Fruit fly (Drosophila melanogaster) whole organism, prepupa: ENCODE results near the gene CG33095.
A peak's percentile ranks its signal among the peaks of the same experiment; 100 is the strongest.

ENCODE experiments used
- Blimp-1 ChIP-seq: fragments of 200-800 bp; sonication (Bioruptor generic); optimal IDR thresholded peaks from 3 replicates; lab custom pipeline; 2017; ENCODE audit warnings: missing biosample characterization, missing genetic modification characterization, mild to moderate bottlenecking, moderate library complexity, missing genetic modification reagents
- CG10669 ChIP-seq: fragments of 200-800 bp; sonication (Bioruptor generic); optimal IDR thresholded peaks from 3 replicates; lab custom pipeline; 2018; ENCODE audit warnings: missing biosample characterization, mild to moderate bottlenecking, missing genetic modification characterization, moderate library complexity
- CG11294 ChIP-seq: fragments of 200-800 bp; sonication (Bioruptor generic); IDR thresholded peaks from 2 replicates; pipeline ENCODE4 v1.3.6; 2022; ENCODE audit warnings: missing biosample characterization, missing genetic modification characterization
- CG15336 ChIP-seq: fragments of 200-800 bp; sonication (Bioruptor generic); IDR thresholded peaks from 2 replicates; pipeline ENCODE4 v1.3.6; 2022; ENCODE audit warnings: missing biosample characterization, missing genetic modification characterization
- CG1621 ChIP-seq: fragments of 200-800 bp; sonication (Bioruptor generic); optimal IDR thresholded peaks from 3 replicates; lab custom pipeline; 2018; ENCODE audit warnings: missing biosample characterization, mild to moderate bottlenecking, missing genetic modification characterization
- CG16779 ChIP-seq: fragments of 200-800 bp; sonication (Bioruptor generic); optimal IDR thresholded peaks from 3 replicates; lab custom pipeline; 2017; ENCODE audit warnings: missing biosample characterization, mild to moderate bottlenecking, missing genetic modification characterization
- CG3032 ChIP-seq: fragments of 200-800 bp; optimal IDR thresholded peaks from 2 replicates; lab custom pipeline; 2019; ENCODE audit warnings: missing biosample characterization, mild to moderate bottlenecking, missing genetic modification characterization, moderate library complexity
- CG31627 ChIP-seq: fragments of 200-800 bp; sonication (Bioruptor generic); optimal IDR thresholded peaks from 3 replicates; lab custom pipeline; 2016; ENCODE audit warnings: missing biosample characterization, missing genetic modification characterization
- CG32006 ChIP-seq: fragments of 200-800 bp; sonication (Bioruptor generic); optimal IDR thresholded peaks from 3 replicates; lab custom pipeline; 2017; ENCODE audit warnings: missing biosample characterization, mild to moderate bottlenecking, missing genetic modification characterization
- CG34406 ChIP-seq: fragments of 200-800 bp; sonication (Bioruptor generic); optimal IDR thresholded peaks from 3 replicates; lab custom pipeline; 2016; ENCODE audit warnings: missing biosample characterization, missing genetic modification characterization
- CG3919 ChIP-seq: fragments of 200-800 bp; sonication (Bioruptor generic); optimal IDR thresholded peaks from 3 replicates; lab custom pipeline; 2016; ENCODE audit warnings: missing biosample characterization, missing genetic modification characterization
- CG4318 ChIP-seq: fragments of 200-800 bp; sonication (Bioruptor generic); optimal IDR thresholded peaks from 3 replicates; lab custom pipeline; 2017; ENCODE audit warnings: missing biosample characterization, mild to moderate bottlenecking, missing genetic modification characterization
- CG6163 ChIP-seq: fragments of 200-800 bp; sonication (Bioruptor generic); IDR thresholded peaks from 3 replicates; pipeline ENCODE4 v1.3.6; 2022; ENCODE audit warnings: missing biosample characterization, missing genetic modification characterization
- CG6276 ChIP-seq: fragments of 200-800 bp; sonication (Bioruptor generic); optimal IDR thresholded peaks from 2 replicates; lab custom pipeline; 2017; ENCODE audit warnings: missing biosample characterization, mild to moderate bottlenecking, missing genetic modification characterization
- CG6808 ChIP-seq: fragments of 200-800 bp; sonication (Bioruptor generic); optimal IDR thresholded peaks from 3 replicates; lab custom pipeline; 2017; ENCODE audit warnings: missing biosample characterization, missing genetic modification characterization, mild to moderate bottlenecking, moderate library complexity, missing genetic modification reagents
- CG6854 ChIP-seq: fragments of 200-800 bp; sonication (Bioruptor generic); optimal IDR thresholded peaks from 2 replicates; lab custom pipeline; 2017; ENCODE audit warnings: missing biosample characterization, mild to moderate bottlenecking, missing genetic modification characterization
- CG8119 ChIP-seq: fragments of 200-800 bp; sonication (Bioruptor generic); IDR thresholded peaks from 3 replicates; pipeline ENCODE4 v1.3.6; 2022; ENCODE audit warnings: missing biosample characterization, missing genetic modification characterization
- CG8319 ChIP-seq: fragments of 200-800 bp; sonication (Bioruptor generic); optimal IDR thresholded peaks from 3 replicates; lab custom pipeline; 2016; ENCODE audit warnings: missing biosample characterization, missing genetic modification characterization
- Eip75B ChIP-seq: fragments of 200-800 bp; sonication (Bioruptor generic); optimal IDR thresholded peaks from 3 replicates; lab custom pipeline; 2016; ENCODE audit warnings: missing biosample characterization, missing genetic modification characterization
- Eip78C ChIP-seq: fragments of 200-800 bp; sonication (Bioruptor generic); peaks from one replicate; lab custom pipeline; 2016; ENCODE audit warnings: missing biosample characterization, missing genetic modification characterization
- Eip93F ChIP-seq: fragments of 200-800 bp; sonication (Bioruptor generic); optimal IDR thresholded peaks from 2 replicates; lab custom pipeline; 2016; ENCODE audit warnings: missing biosample characterization, mild to moderate bottlenecking, missing genetic modification characterization
- Ets21C ChIP-seq: fragments of 200-800 bp; sonication (Bioruptor generic); optimal IDR thresholded peaks from 3 replicates; lab custom pipeline; 2016; ENCODE audit warnings: missing biosample characterization, missing genetic modification characterization
- Ets96B ChIP-seq: fragments of 200-800 bp; optimal IDR thresholded peaks from 2 replicates; lab custom pipeline; 2019; ENCODE audit warnings: missing biosample characterization, mild to moderate bottlenecking, missing genetic modification characterization, moderate library complexity
- Gug ChIP-seq: fragments of 200-800 bp; sonication (Bioruptor generic); IDR thresholded peaks from 2 replicates; pipeline ENCODE4 v1.3.6; 2022; ENCODE audit warnings: missing biosample characterization, missing genetic modification characterization
- Hr38 ChIP-seq: sonication (Bioruptor generic); optimal IDR thresholded peaks from 2 replicates; lab custom pipeline; 2016; ENCODE audit warnings: missing biosample characterization, missing genetic modification characterization
- Hr39 ChIP-seq: fragments of 200-800 bp; sonication (Bioruptor generic); optimal IDR thresholded peaks from 2 replicates; lab custom pipeline; 2016; ENCODE audit warnings: missing biosample characterization, missing genetic modification characterization
- Hr4 ChIP-seq: fragments of 200-800 bp; sonication (Bioruptor generic); optimal IDR thresholded peaks from 3 replicates; lab custom pipeline; 2016; ENCODE audit warnings: missing biosample characterization, missing genetic modification characterization
- Met ChIP-seq: fragments of 200-800 bp; sonication (Bioruptor generic); optimal IDR thresholded peaks from 3 replicates; lab custom pipeline; 2016; ENCODE audit warnings: missing biosample characterization, missing genetic modification characterization
- OdsH ChIP-seq: fragments of 200-800 bp; sonication (Bioruptor generic); optimal IDR thresholded peaks from 3 replicates; lab custom pipeline; 2016; ENCODE audit warnings: missing biosample characterization, missing genetic modification characterization
- Smox ChIP-seq: fragments of 200-800 bp; sonication (Bioruptor generic); optimal IDR thresholded peaks from 3 replicates; lab custom pipeline; 2016; ENCODE audit warnings: missing biosample characterization, missing genetic modification characterization
- Sox102F ChIP-seq: fragments of 200-800 bp; sonication (Bioruptor generic); optimal IDR thresholded peaks from 2 replicates; lab custom pipeline; 2016; ENCODE audit warnings: missing biosample characterization, mild to moderate bottlenecking, missing genetic modification characterization
- Sox14 ChIP-seq: fragments of 200-800 bp; sonication (Bioruptor generic); optimal IDR thresholded peaks from 3 replicates; lab custom pipeline; 2016; ENCODE audit warnings: missing biosample characterization, missing genetic modification characterization
- Sox15 ChIP-seq: fragments of 200-800 bp; sonication (Bioruptor generic); optimal IDR thresholded peaks from 3 replicates; lab custom pipeline; 2016; ENCODE audit warnings: missing biosample characterization, missing genetic modification characterization
- achi ChIP-seq: fragments of 200-800 bp; sonication (Bioruptor generic); optimal IDR thresholded peaks from 3 replicates; lab custom pipeline; 2016; ENCODE audit warnings: missing biosample characterization, missing genetic modification characterization
- acj6 ChIP-seq: fragments of 200-800 bp; sonication (Bioruptor generic); optimal IDR thresholded peaks from 3 replicates; lab custom pipeline; 2016; ENCODE audit warnings: missing biosample characterization, missing genetic modification characterization
- dsx ChIP-seq: fragments of 200-800 bp; optimal IDR thresholded peaks from 3 replicates; lab custom pipeline; 2019; ENCODE audit warnings: missing biosample characterization, mild to moderate bottlenecking, missing genetic modification characterization, moderate library complexity; ENCODE audit not compliant: poor library complexity, severe bottlenecking
- eg ChIP-seq: fragments of 200-800 bp; sonication (Bioruptor generic); IDR thresholded peaks from 3 replicates; pipeline ENCODE4 v1.3.6; 2022; ENCODE audit warnings: missing biosample characterization, missing genetic modification characterization
- esn ChIP-seq: fragments of 200-800 bp; sonication (Bioruptor generic); optimal IDR thresholded peaks from 2 replicates; lab custom pipeline; 2016; ENCODE audit warnings: missing biosample characterization, mild to moderate bottlenecking, missing genetic modification characterization, moderate library complexity
- fkh ChIP-seq: fragments of 200-800 bp; sonication (Bioruptor generic); optimal IDR thresholded peaks from 3 replicates; lab custom pipeline; 2017; ENCODE audit warnings: missing biosample characterization, mild to moderate bottlenecking, missing genetic modification characterization, moderate library complexity
- lz ChIP-seq: fragments of 200-800 bp; sonication (Bioruptor generic); optimal IDR thresholded peaks from 3 replicates; lab custom pipeline; 2016; ENCODE audit warnings: missing biosample characterization, missing genetic modification characterization
- pdm3 ChIP-seq: fragments of 200-800 bp; sonication (Bioruptor generic); optimal IDR thresholded peaks from 3 replicates; lab custom pipeline; 2016; ENCODE audit warnings: missing biosample characterization, missing genetic modification characterization
- salr ChIP-seq, 2 experiments: fragments of 200-800 bp; sonication (Bioruptor generic); optimal IDR thresholded peaks; 3 replicates each; lab custom pipeline; 2016 to 2018; ENCODE audit warnings: missing biosample characterization in 2 of 2, missing genetic modification characterization in 2 of 2, mild to moderate bottlenecking in 1 of 2
- spab ChIP-seq: fragments of 200-800 bp; sonication (Bioruptor generic); optimal IDR thresholded peaks from 2 replicates; lab custom pipeline; 2017; ENCODE audit warnings: missing biosample characterization, mild to moderate bottlenecking, missing genetic modification characterization, missing genetic modification reagents
- topi ChIP-seq: fragments of 200-800 bp; sonication (Bioruptor generic); optimal IDR thresholded peaks from 3 replicates; lab custom pipeline; 2016; ENCODE audit warnings: missing biosample characterization, missing genetic modification characterization
- vri ChIP-seq: fragments of 200-800 bp; sonication (Bioruptor generic); optimal IDR thresholded peaks from 3 replicates; lab custom pipeline; 2016; ENCODE audit warnings: missing biosample characterization, mild to moderate bottlenecking, missing genetic modification characterization

Gene CG33095

DNA sequence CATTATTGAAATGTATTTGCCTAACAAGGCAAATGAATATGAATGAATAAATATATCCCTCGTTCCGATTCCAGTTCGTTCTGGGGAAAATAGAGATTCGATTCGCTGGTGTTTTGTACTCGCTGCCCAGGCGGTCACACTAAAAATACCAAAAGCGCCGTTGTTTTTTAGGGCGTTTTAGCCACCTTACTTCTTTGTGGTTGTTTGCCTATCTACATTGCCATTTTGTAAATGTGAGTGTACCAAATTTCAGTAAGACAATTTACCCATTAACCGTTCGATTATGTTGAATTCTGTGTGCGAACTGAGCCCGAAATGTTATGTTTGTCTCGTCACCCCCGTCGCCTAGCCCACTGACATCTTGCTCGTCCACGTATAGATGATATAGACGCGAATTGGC is at the start of gene CG33095, which contains the start of gene CG33096:
CG33095 (plus strand) TSS at position 187 of the 400 bp plus-strand sequence.
CG33096 (plus strand) TSS at position 187 of the 400 bp plus-strand sequence.
- TF ChIP-seq topi (GFP tag; lab: Kevin White, UChicago) (no peak), Sox14 (GFP tag; lab: Kevin White, UChicago) (peak; percentile 79), Eip78C (GFP tag; lab: Kevin White, UChicago) (no peak), CG34406 (GFP tag; lab: Kevin White, UChicago) (no peak)
- TF ChIP-seq, all 60 proteins: peak for 1

DNA sequence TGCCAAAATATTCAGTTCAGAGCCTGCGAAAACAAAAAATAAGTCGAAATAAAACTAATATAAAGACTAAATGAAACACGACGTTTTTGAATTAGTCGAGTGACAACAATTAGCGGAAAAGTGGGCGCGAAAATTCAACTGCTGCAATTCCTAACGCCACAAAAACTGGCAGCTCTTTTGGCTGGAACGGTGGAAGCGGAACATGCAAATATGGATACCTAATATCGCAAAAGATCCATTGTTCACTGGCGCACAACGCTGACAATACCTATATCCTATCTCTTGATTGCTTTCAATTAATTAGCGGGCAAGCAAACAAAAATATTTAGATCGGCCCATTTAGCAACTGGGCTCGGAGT is 48.1 kb upstream of the CG33095 start, which contains the start of gene CG11791:
CG11791 (plus strand) TSS at position 234 of the 359 bp plus-strand sequence.
- TF ChIP-seq CG3032: no peak
- no peak for TF ChIP-seq pdm3 (GFP tag; lab: Kevin White, UChicago)
- no peak for TF ChIP-seq Smox (GFP tag; lab: Kevin White, UChicago)
- TF ChIP-seq CG11294 (GFP tag; lab: Robert Waterston, UW): no peak
- TF ChIP-seq Sox14 (GFP tag; lab: Kevin White, UChicago): no peak
- TF ChIP-seq Hr38 (GFP tag; lab: Kevin White, UChicago): no peak
- no peak for TF ChIP-seq CG15336
- TF ChIP-seq CG16779 (tag; lab: Kevin White, UChicago): no peak
- TF ChIP-seq Eip93F (GFP tag; lab: Kevin White, UChicago): no peak
- no peak for TF ChIP-seq CG34406 (GFP tag; lab: Kevin White, UChicago)
- no peak for TF ChIP-seq CG6854 (GFP tag; lab: Kevin White, UChicago)
- TF ChIP-seq CG6163 (GFP tag; lab: Robert Waterston, UW): no peak
- no peak for TF ChIP-seq Eip75B (GFP tag; lab: Kevin White, UChicago)
- no peak for TF ChIP-seq Sox15
- no peak for TF ChIP-seq spab (GFP tag; lab: Kevin White, UChicago)
- TF ChIP-seq CG6276 (GFP tag; lab: Kevin White, UChicago): no peak
- no peak for TF ChIP-seq eg (GFP tag; lab: Robert Waterston, UW)
- TF ChIP-seq, all 60 proteins: peak for 0

DNA sequence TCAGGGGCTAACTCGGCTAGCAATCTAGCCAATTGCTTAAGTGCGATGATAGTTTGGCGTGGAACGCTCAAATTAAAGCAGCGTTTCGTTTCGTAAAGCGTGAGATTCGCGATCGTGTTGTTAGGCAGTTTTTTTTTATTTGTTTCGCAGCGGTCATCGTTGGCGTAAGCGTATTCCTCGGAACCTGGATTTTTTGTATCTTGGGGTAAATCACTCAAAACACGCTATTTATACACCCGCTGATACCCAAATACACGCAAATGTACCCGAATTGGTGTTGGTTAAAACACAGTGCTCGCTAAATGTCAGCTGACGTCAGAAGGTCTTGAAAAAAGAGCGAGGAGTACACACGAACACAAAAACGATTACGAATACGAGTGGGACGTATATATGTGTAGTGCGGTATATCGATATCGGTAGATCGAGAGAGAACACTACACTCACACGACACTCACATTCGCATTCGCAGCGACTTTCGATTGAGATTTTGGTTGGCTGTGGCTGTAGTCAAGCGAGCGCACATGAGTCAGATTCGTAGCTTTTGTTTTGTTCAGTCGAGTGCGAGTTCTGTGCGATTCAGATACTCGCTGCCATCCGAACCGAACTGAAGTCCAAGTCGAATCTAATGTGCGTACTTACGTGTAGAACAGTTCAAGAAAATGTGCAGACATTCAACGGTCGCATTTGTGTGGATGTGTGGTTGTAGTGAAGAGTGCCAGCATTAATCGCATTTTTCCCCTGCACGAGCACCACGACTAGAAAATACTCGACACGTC is 47.5 kb upstream of the CG33095 start:
- TF ChIP-seq CG34406 (GFP tag; lab: Kevin White, UChicago): no peak
- TF ChIP-seq Smox (GFP tag; lab: Kevin White, UChicago): no peak
- no peak for TF ChIP-seq lz (GFP tag; lab: Kevin White, UChicago)
- TF ChIP-seq CG6808 (GFP tag; lab: Kevin White, UChicago): no peak
- TF ChIP-seq CG15336: no peak
- peak; percentile 77 for TF ChIP-seq vri
- TF ChIP-seq CG6276 (GFP tag; lab: Kevin White, UChicago): peak; percentile 35
- no peak for TF ChIP-seq achi (GFP tag; lab: Kevin White, UChicago)
- TF ChIP-seq Ets21C (GFP tag; lab: Kevin White, UChicago): no peak
- no peak for TF ChIP-seq CG11294 (GFP tag; lab: Robert Waterston, UW)
- peak; percentile 42 for TF ChIP-seq esn (GFP tag; lab: Kevin White, UChicago)
- TF ChIP-seq Sox102F: peak; percentile 37
- no peak for TF ChIP-seq CG32006 (GFP tag; lab: Kevin White, UChicago)
- TF ChIP-seq Gug: no peak
- no peak for TF ChIP-seq OdsH (GFP tag; lab: Kevin White, UChicago)
- peak; percentile 35 for TF ChIP-seq fkh
- peak; percentile 31 for TF ChIP-seq Met
- peak; percentile 34 for TF ChIP-seq spab (GFP tag; lab: Kevin White, UChicago)
- TF ChIP-seq CG1621 (tag; lab: Kevin White, UChicago): peak; percentile 42
- no peak for TF ChIP-seq Hr39 (GFP tag; lab: Kevin White, UChicago)
- TF ChIP-seq Hr4: no peak
- TF ChIP-seq salr (GFP tag; optimal IDR thresholded peaks at IDR 0.05; lab: Kevin White, UChicago): no peak
- peak; percentile 14 for TF ChIP-seq Ets96B
- no peak for TF ChIP-seq CG10669 (GFP tag; lab: Kevin White, UChicago)
- no peak for TF ChIP-seq topi (GFP tag; lab: Kevin White, UChicago)
- peak; percentile 80 for TF ChIP-seq Eip93F (GFP tag; lab: Kevin White, UChicago)
- TF ChIP-seq acj6 (GFP tag; lab: Kevin White, UChicago): no peak
- no peak for TF ChIP-seq CG6163 (GFP tag; lab: Robert Waterston, UW)
- TF ChIP-seq CG31627 (GFP tag; lab: Kevin White, UChicago): no peak
- peak; percentile 31 for TF ChIP-seq CG3919 (GFP tag; lab: Kevin White, UChicago)
- TF ChIP-seq Eip78C (GFP tag; lab: Kevin White, UChicago): peak; percentile 89
- peak; percentile 8 for TF ChIP-seq dsx (GFP tag; lab: Kevin White, UChicago)
- no peak for TF ChIP-seq CG8119 (GFP tag; lab: Robert Waterston, UW)
- TF ChIP-seq CG8319 (GFP tag; lab: Kevin White, UChicago): no peak
- peak; percentile 54 for TF ChIP-seq Blimp-1 (GFP tag; lab: Kevin White, UChicago)
- TF ChIP-seq CG4318 (GFP tag; lab: Kevin White, UChicago): no peak
